Fruit fly (Drosophila melanogaster) whole organism, embryonic: Measurements from ENCODE around the gene superdeath.
A peak's percentile ranks its signal among the peaks of the same experiment; 100 is the strongest.

Source experiments
- Bdp1 ChIP-seq: fragments of 200-800 bp; sonication (Bioruptor generic); optimal IDR thresholded peaks from 3 replicates; lab custom pipeline; 2016; ENCODE audit warnings: missing biosample characterization, missing genetic modification characterization
- CG10209 ChIP-seq: fragments of 200-800 bp; sonication (Bioruptor generic); optimal IDR thresholded peaks from 3 replicates; lab custom pipeline; 2017; ENCODE audit warnings: missing biosample characterization, mild to moderate bottlenecking, missing genetic modification characterization, missing genetic modification reagents
- CG10959 ChIP-seq: fragments of 200-800 bp; sonication (Bioruptor generic); IDR thresholded peaks from 2 replicates; pipeline ENCODE4 v1.3.6; 2022; ENCODE audit warnings: missing biosample characterization, missing genetic modification characterization
- CG11723 ChIP-seq: fragments of 200-800 bp; sonication (Bioruptor generic); optimal IDR thresholded peaks from 2 replicates; lab custom pipeline; 2017; ENCODE audit warnings: missing biosample characterization, mild to moderate bottlenecking, missing genetic modification characterization
- CG13775 ChIP-seq: fragments of 200-800 bp; sonication (Bioruptor generic); optimal IDR thresholded peaks from 3 replicates; lab custom pipeline; 2017; ENCODE audit warnings: missing biosample characterization, mild to moderate bottlenecking, missing genetic modification characterization
- CG1529 ChIP-seq: fragments of 200-800 bp; sonication (Bioruptor generic); optimal IDR thresholded peaks from 3 replicates; lab custom pipeline; 2018; ENCODE audit warnings: missing biosample characterization, missing genetic modification characterization
- CG17328 ChIP-seq: fragments of 200-800 bp; sonication (Bioruptor generic); IDR thresholded peaks from 2 replicates; pipeline ENCODE4 v1.3.6; 2022; ENCODE audit warnings: missing biosample characterization, missing genetic modification characterization
- CG17612 ChIP-seq: fragments of 200-800 bp; sonication (Bioruptor generic); IDR thresholded peaks from 2 replicates; pipeline ENCODE4 v1.3.6; 2022; ENCODE audit warnings: missing biosample characterization, missing genetic modification characterization
- CG18011 ChIP-seq: fragments of 200-800 bp; sonication (Bioruptor generic); optimal IDR thresholded peaks from 2 replicates; lab custom pipeline; 2017; ENCODE audit warnings: missing biosample characterization, missing genetic modification characterization, mild to moderate bottlenecking, moderate library complexity, missing genotype
- CG34422 ChIP-seq: fragments of 200-800 bp; sonication (Bioruptor generic); IDR thresholded peaks from 3 replicates; pipeline ENCODE4 v1.3.6; 2022; ENCODE audit warnings: missing biosample characterization, missing genetic modification characterization
- CG3838 ChIP-seq: fragments of 200-800 bp; sonication (Bioruptor generic); optimal IDR thresholded peaks from 3 replicates; lab custom pipeline; 2016; ENCODE audit warnings: missing biosample characterization, missing genetic modification characterization
- CG4328 ChIP-seq: fragments of 200-800 bp; sonication (Bioruptor generic); optimal IDR thresholded peaks from 3 replicates; lab custom pipeline; 2017; ENCODE audit warnings: missing biosample characterization, missing genetic modification reagents, missing genetic modification characterization
- CG4404 ChIP-seq: fragments of 200-800 bp; sonication (Bioruptor generic); IDR thresholded peaks from 2 replicates; pipeline ENCODE4 v1.3.6; 2022; ENCODE audit warnings: missing biosample characterization, missing genetic modification characterization
- CG6654 ChIP-seq: fragments of 200-800 bp; sonication (Bioruptor generic); optimal IDR thresholded peaks from 2 replicates; lab custom pipeline; 2017; ENCODE audit warnings: missing biosample characterization, mild to moderate bottlenecking, missing genetic modification characterization
- CG7839 ChIP-seq: fragments of 200-800 bp; sonication (Bioruptor generic); optimal IDR thresholded peaks from 3 replicates; lab custom pipeline; 2018; ENCODE audit warnings: missing biosample characterization, mild to moderate bottlenecking, missing genetic modification characterization, moderate library complexity
- CG7963 ChIP-seq: fragments of 200-800 bp; sonication (Bioruptor generic); IDR thresholded peaks from 3 replicates; pipeline ENCODE4 v1.3.6; 2022; ENCODE audit warnings: missing biosample characterization, missing genetic modification characterization; ENCODE audit not compliant: partially characterized antibody
- CG8765 ChIP-seq: fragments of 200-800 bp; sonication (Bioruptor generic); IDR thresholded peaks from 2 replicates; pipeline ENCODE4 v1.3.6; 2022; ENCODE audit warnings: missing biosample characterization, missing genetic modification characterization
- CG9609 ChIP-seq: fragments of 200-800 bp; sonication (Bioruptor generic); optimal IDR thresholded peaks from 3 replicates; lab custom pipeline; 2016; ENCODE audit warnings: missing biosample characterization, missing genetic modification characterization
- CG9727 ChIP-seq: fragments of 200-800 bp; sonication (Bioruptor generic); optimal IDR thresholded peaks from 3 replicates; lab custom pipeline; 2017; ENCODE audit warnings: missing biosample characterization, mild to moderate bottlenecking, missing genetic modification characterization
- CrebB ChIP-seq: fragments of 200-800 bp; sonication (Bioruptor generic); optimal IDR thresholded peaks from 3 replicates; lab custom pipeline; 2018; ENCODE audit warnings: missing biosample characterization, mild to moderate bottlenecking, missing genetic modification characterization
- D19B ChIP-seq: fragments of 200-800 bp; sonication (Bioruptor generic); optimal IDR thresholded peaks from 2 replicates; lab custom pipeline; 2017; ENCODE audit warnings: missing biosample characterization, mild to moderate bottlenecking, missing genetic modification characterization
- Dad ChIP-seq: fragments of 200-800 bp; sonication (Bioruptor generic); optimal IDR thresholded peaks from 3 replicates; lab custom pipeline; 2016; ENCODE audit warnings: missing biosample characterization, missing genetic modification characterization
- Dip2 ChIP-seq: fragments of 200-800 bp; sonication (Bioruptor generic); IDR thresholded peaks from 2 replicates; pipeline ENCODE4 v1.3.6; 2022; ENCODE audit warnings: missing biosample characterization, missing genetic modification characterization
- Drgx ChIP-seq: fragments of 200-800 bp; sonication (Bioruptor generic); IDR thresholded peaks from 2 replicates; pipeline ENCODE4 v1.3.6; 2022; ENCODE audit warnings: missing biosample characterization, missing genetic modification characterization
- Ets97D ChIP-seq: fragments of 200-800 bp; sonication (Bioruptor generic); optimal IDR thresholded peaks from 3 replicates; lab custom pipeline; 2016; ENCODE audit warnings: missing biosample characterization, missing genetic modification characterization
- Fer2 ChIP-seq: fragments of 200-800 bp; sonication (Bioruptor generic); optimal IDR thresholded peaks from 2 replicates; lab custom pipeline; 2018; ENCODE audit warnings: missing biosample characterization, mild to moderate bottlenecking, missing genetic modification characterization, moderate library complexity
- HLH3B ChIP-seq: fragments of 200-800 bp; sonication (Bioruptor generic); IDR thresholded peaks from 2 replicates; pipeline ENCODE4 v1.3.6; 2022; ENCODE audit warnings: missing biosample characterization, missing genetic modification characterization
- Mad ChIP-seq: fragments of 200-800 bp; sonication (Bioruptor generic); optimal IDR thresholded peaks from 2 replicates; lab custom pipeline; 2016; ENCODE audit warnings: missing biosample characterization, missing genetic modification characterization
- Mrtf ChIP-seq: fragments of 200-800 bp; sonication (Bioruptor generic); IDR thresholded peaks from 3 replicates; pipeline ENCODE4 v1.3.6; 2022; ENCODE audit warnings: missing biosample characterization, missing genetic modification characterization
- NFAT ChIP-seq: fragments of 200-800 bp; sonication (Bioruptor generic); IDR thresholded peaks from 2 replicates; pipeline ENCODE4 v1.3.6; 2022; ENCODE audit warnings: missing biosample characterization, missing genetic modification characterization
- Neu2 ChIP-seq: fragments of 200-800 bp; sonication (Bioruptor generic); optimal IDR thresholded peaks from 3 replicates; lab custom pipeline; 2016; ENCODE audit warnings: missing biosample characterization, missing genetic modification characterization, borderline replicate concordance
- Ptx1 ChIP-seq: fragments of 200-800 bp; sonication (Bioruptor generic); IDR thresholded peaks from 2 replicates; pipeline ENCODE4 v1.3.6; 2022; ENCODE audit warnings: missing biosample characterization, missing genetic modification characterization
- Rfx ChIP-seq: fragments of 200-800 bp; sonication (Bioruptor generic); IDR thresholded peaks from 2 replicates; pipeline ENCODE4 v1.3.6; 2022; ENCODE audit warnings: missing biosample characterization, missing genetic modification characterization
- Scr ChIP-seq: fragments of 200-800 bp; sonication (Bioruptor generic); IDR thresholded peaks from 2 replicates; pipeline ENCODE4 v1.3.6; 2022; ENCODE audit warnings: missing biosample characterization, missing genetic modification characterization; ENCODE audit not compliant: partially characterized antibody
- Stat92E ChIP-seq, 3 experiments: fragments of >200 bp in 2 of 3; fragments of 200-800 bp in 1 of 3; sonication (Bioruptor generic) in 1 of 3; optimal IDR thresholded peaks; 2 replicates each; lab custom pipeline; 2017 to 2019; ENCODE audit warnings: missing biosample characterization in 3 of 3, missing genetic modification characterization in 3 of 3, mild to moderate bottlenecking in 1 of 3, moderate library complexity in 1 of 3
- Vsx1 ChIP-seq: fragments of 200-800 bp; sonication (Bioruptor generic); optimal IDR thresholded peaks from 2 replicates; lab custom pipeline; 2017; ENCODE audit warnings: missing biosample characterization, mild to moderate bottlenecking, missing genetic modification characterization, missing genetic modification reagents
- abd-A ChIP-seq: fragments of 200-800 bp; sonication (Bioruptor generic); optimal IDR thresholded peaks from 3 replicates; lab custom pipeline; 2019; ENCODE audit warnings: missing biosample characterization, mild to moderate bottlenecking, missing genetic modification characterization, moderate library complexity
- amos ChIP-seq: fragments of 200-800 bp; sonication (Bioruptor generic); IDR thresholded peaks from 2 replicates; pipeline ENCODE4 v1.3.6; 2022; ENCODE audit warnings: missing biosample characterization, missing genetic modification characterization; ENCODE audit not compliant: partially characterized antibody
- br ChIP-seq: fragments of >200 bp; optimal IDR thresholded peaks from 2 replicates; lab custom pipeline; 2017
- emc ChIP-seq: fragments of 200-800 bp; sonication (Bioruptor generic); optimal IDR thresholded peaks from 2 replicates; lab custom pipeline; 2016; ENCODE audit warnings: missing biosample characterization, missing genetic modification characterization
- ftz-f1 ChIP-seq: fragments of 200-800 bp; sonication (Bioruptor generic); optimal IDR thresholded peaks from 2 replicates; lab custom pipeline; 2016; ENCODE audit warnings: missing biosample characterization, missing genetic modification characterization
- h ChIP-seq: fragments of >200 bp; optimal IDR thresholded peaks from 2 replicates; lab custom pipeline; 2017
- ind ChIP-seq: fragments of 200-800 bp; sonication (Bioruptor generic); optimal IDR thresholded peaks from 3 replicates; lab custom pipeline; 2016; ENCODE audit warnings: missing biosample characterization, missing genetic modification characterization
- otp ChIP-seq: fragments of 200-800 bp; sonication (Bioruptor generic); IDR thresholded peaks from 3 replicates; pipeline ENCODE4, ENCODE4 v1.3.6; 2022; ENCODE audit warnings: missing biosample characterization, missing genetic modification characterization
- phol ChIP-seq: fragments of 200-800 bp; sonication (Bioruptor generic); optimal IDR thresholded peaks from 3 replicates; lab custom pipeline; 2018; ENCODE audit warnings: missing biosample characterization, mild to moderate bottlenecking, missing genetic modification characterization, moderate library complexity
- pita ChIP-seq: fragments of 200-800 bp; sonication (Bioruptor generic); optimal IDR thresholded peaks from 2 replicates; lab custom pipeline; 2017; ENCODE audit warnings: missing biosample characterization, mild to moderate bottlenecking, missing genetic modification characterization
- schlank ChIP-seq: fragments of 200-800 bp; sonication (Bioruptor generic); optimal IDR thresholded peaks from 2 replicates; lab custom pipeline; 2018; ENCODE audit warnings: missing biosample characterization, mild to moderate bottlenecking, missing genetic modification characterization
- sug ChIP-seq: fragments of 200-800 bp; optimal IDR thresholded peaks from 2 replicates; lab custom pipeline; 2019; ENCODE audit warnings: missing biosample characterization, mild to moderate bottlenecking, missing genetic modification characterization, moderate library complexity
- tap ChIP-seq: fragments of 200-800 bp; optimal IDR thresholded peaks from 3 replicates; lab custom pipeline; 2019; ENCODE audit warnings: missing biosample characterization, mild to moderate bottlenecking, missing genetic modification characterization, moderate library complexity
- ttk ChIP-seq: fragments of 200-800 bp; sonication (Bioruptor generic); IDR thresholded peaks from 2 replicates; pipeline ENCODE4 v2.1.2; 2022; ENCODE audit warnings: missing biosample characterization, missing genetic modification characterization
- wdn ChIP-seq: fragments of 200-800 bp; sonication (Bioruptor generic); IDR thresholded peaks from 2 replicates; pipeline ENCODE4 v1.3.6; 2022; ENCODE audit warnings: missing biosample characterization, missing genetic modification characterization

superdeath gene

dm6 chr3R:29151621-29152092 is 13.2 kb downstream of the superdeath start, which contains the start of gene eIF2D (continued):
- TF ChIP-seq amos (GFP tag; lab: Robert Waterston, UW) (no peak), CG13775 (GFP tag; lab: Kevin White, UChicago) (peak; percentile 60), br (lab: Kevin White, UChicago) (no peak), Scr (GFP tag; lab: Robert Waterston, UW) (peak; percentile 19; the same call in 1 of the 2 replicates), CG1529 (peak; percentile 19), phol (tag; lab: Kevin White, UChicago) (peak; percentile 85), Dad (GFP tag; lab: Kevin White, UChicago) (peak; percentile 26), wdn (GFP tag; lab: Robert Waterston, UW) (no peak), Dip2 (GFP tag; lab: Robert Waterston, UW) (no peak), CG4328 (GFP tag; lab: Kevin White, UChicago) (peak; percentile 27), CG8765 (GFP tag; lab: Robert Waterston, UW) (no peak), pita (GFP tag; lab: Kevin White, UChicago) (no peak), Bdp1 (GFP tag; lab: Kevin White, UChicago) (peak; percentile 20), Neu2 (GFP tag; lab: Kevin White, UChicago) (no peak), D19B (peak; percentile 41), NFAT (GFP tag; lab: Robert Waterston, UW) (peak; percentile 50; the same call in 1 of the 2 replicates), Vsx1 (GFP tag; lab: Kevin White, UChicago) (no peak), Mad (GFP tag; lab: Kevin White, UChicago) (peak; percentile 42), CG3838 (GFP tag; lab: Kevin White, UChicago) (no peak), Rfx (GFP tag; lab: Robert Waterston, UW) (peak; percentile 76), CG9609 (GFP tag; lab: Kevin White, UChicago) (no peak), CrebB (peak; percentile 40), Fer2 (peak; percentile 29), CG18011 (GFP tag; lab: Kevin White, UChicago) (peak; percentile 30), CG7963 (GFP tag; lab: Robert Waterston, UW) (no peak), h (lab: Kevin White, UChicago) (no peak), Stat92E (GFP tag; optimal IDR thresholded peaks at IDR 0.05; lab: Kevin White, UChicago) (no peak), otp (no peak; the same call in 2 of the 3 replicates), CG17328 (GFP tag; lab: Robert Waterston, UW) (peak; percentile 54; the same call in 1 of the 2 replicates), CG17612 (no peak), CG7839 (tag; lab: Kevin White, UChicago) (peak; percentile 67), ind (GFP tag; lab: Kevin White, UChicago) (peak; percentile 57), CG4404 (GFP tag; lab: Robert Waterston, UW) (0 out of 2 replicates have a peak, but pooled peaks have one; percentile 23), CG10959 (GFP tag; lab: Robert Waterston, UW) (no peak), emc (GFP tag; lab: Kevin White, UChicago) (no peak), CG9727 (GFP tag; lab: Kevin White, UChicago) (peak; percentile 54), sug (tag; lab: Kevin White, UChicago) (peak; percentile 51), HLH3B (GFP tag; lab: Robert Waterston, UW) (peak; percentile 61; the same call in 1 of the 2 replicates), Ptx1 (peak; percentile 53), ftz-f1 (GFP tag; lab: Kevin White, UChicago) (no peak), CG34422 (peak; percentile 74; the same call in 1 of the 3 replicates), tap (tag; lab: Kevin White, UChicago) (no peak), ttk (GFP tag; lab: Robert Waterston, UW) (peak; percentile 62), CG6654 (no peak), CG11723 (GFP tag; lab: Kevin White, UChicago) (no peak), Ets97D (GFP tag; lab: Kevin White, UChicago) (peak; percentile 35), Drgx (GFP tag; lab: Robert Waterston, UW) (peak; percentile 48), CG10209 (GFP tag; lab: Kevin White, UChicago) (peak; percentile 23), schlank (tag; lab: Kevin White, UChicago) (no peak), Mrtf (peak; percentile 61; the same call in 1 of the 3 replicates), abd-A (tag; lab: Kevin White, UChicago) (no peak)
